Fruit fly (Drosophila melanogaster): Measurements from ENCODE around the gene D19A.

The D19A gene

dm6 chr3L:6217212-6217611 lies 28.3 kb upstream of the D19A start (continued):
- TF ChIP-seq chm (GFP tag; IDR thresholded peaks at IDR 0.05) (peak; percentile 60), ap (GFP tag; IDR thresholded peaks at IDR 0.05) (0 out of 2 replicates have a peak, but pooled peaks have one; percentile 26), CG11695 (GFP tag; IDR thresholded peaks at IDR 0.05) (peak; percentile 70), CG32532 (GFP tag; IDR thresholded peaks at IDR 0.05) (peak; percentile 35; the same call in 1 of the 2 replicates), Dfd (GFP tag; optimal IDR thresholded peaks at IDR 0.05) (no peak), sqz (GFP tag; optimal IDR thresholded peaks at IDR 0.05) (no peak), nerfin-1 (tag; optimal IDR thresholded peaks at IDR 0.05) (peak; percentile 39), CrebB (tag; optimal IDR thresholded peaks at IDR 0.05) (no peak), CG17802 (tag; optimal IDR thresholded peaks at IDR 0.05) (peak; percentile 16), lilli (GFP tag; optimal IDR thresholded peaks at IDR 0.05) (peak; percentile 24), CG2875 (GFP tag; optimal IDR thresholded peaks at IDR 0.05) (peak; percentile 50), CG11398 (GFP tag; optimal IDR thresholded peaks at IDR 0.05) (no peak), CG34422 (GFP tag; IDR thresholded peaks at IDR 0.05) (peak; percentile 58), Sox100B (GFP tag; optimal IDR thresholded peaks at IDR 0.05) (peak; percentile 67), D19A (tag; optimal IDR thresholded peaks at IDR 0.05) (peak; percentile 78), Ada2b (GFP tag; IDR thresholded peaks at IDR 0.05) (peak; percentile 39; the same call in 1 of the 2 replicates), Fer2 (tag; optimal IDR thresholded peaks at IDR 0.05) (no peak), Dad (GFP tag; optimal IDR thresholded peaks at IDR 0.05) (peak; percentile 13), H15 (GFP tag; IDR thresholded peaks at IDR 0.05) (0 out of 3 replicates have a peak, but pooled peaks have one; percentile 21), onecut (GFP tag; IDR thresholded peaks at IDR 0.05) (peak; percentile 45), Dp (GFP tag; optimal IDR thresholded peaks at IDR 0.05) (no peak), Asciz (GFP tag; optimal IDR thresholded peaks at IDR 0.05) (peak; percentile 68), klu (GFP tag; IDR thresholded peaks at IDR 0.05) (no peak), CG14710 (tag; optimal IDR thresholded peaks at IDR 0.05) (peak; percentile 81), Mes4 (GFP tag; optimal IDR thresholded peaks at IDR 0.05) (peak; percentile 18), CG1529 (GFP tag; optimal IDR thresholded peaks at IDR 0.05) (peak; percentile 53), Hsf (GFP tag; optimal IDR thresholded peaks at IDR 0.05) (peak; percentile 65), sd (tag; optimal IDR thresholded peaks at IDR 0.05) (no peak), CG8281 (tag; optimal IDR thresholded peaks at IDR 0.05) (peak; percentile 24), Gug (GFP tag; IDR thresholded peaks at IDR 0.05) (no peak), Med (GFP tag) (peak; percentile 69), Nf-YB (GFP tag; optimal IDR thresholded peaks at IDR 0.05) (peak; percentile 41), Awh (GFP tag; IDR thresholded peaks at IDR 0.05) (peak; percentile 78), CG31441 (GFP tag; IDR thresholded peaks at IDR 0.05) (peak; percentile 86), CG14014 (GFP tag; IDR thresholded peaks at IDR 0.05) (peak; percentile 51; the same call in 1 of the 2 replicates), ttk (GFP tag; IDR thresholded peaks at IDR 0.05) (peak; percentile 72; the same call in 1 of the 2 replicates), Oli (tag; optimal IDR thresholded peaks at IDR 0.05) (peak; percentile 77), CG13775 (GFP tag; optimal IDR thresholded peaks at IDR 0.05) (peak; percentile 58), kah (GFP tag; optimal IDR thresholded peaks at IDR 0.05) (peak; percentile 16), odd (GFP tag; optimal IDR thresholded peaks at IDR 0.05) (peak; percentile 35), CG7963 (GFP tag; IDR thresholded peaks at IDR 0.05; ENCODE audit: partially characterized antibody) (no peak), Chrac-16 (GFP tag; optimal IDR thresholded peaks at IDR 0.05) (peak; percentile 63), CG9797 (GFP tag; optimal IDR thresholded peaks at IDR 0.05) (no peak), MTF-1 (GFP tag; optimal IDR thresholded peaks at IDR 0.05; ENCODE audit: borderline replicate concordance) (peak; percentile 9), ase (GFP tag; IDR thresholded peaks at IDR 0.05) (0 out of 3 replicates have a peak, but pooled peaks have one; percentile 29), sens (GFP tag) (peak; percentile 94), ken (GFP tag; IDR thresholded peaks at IDR 0.05) (peak; percentile 70; the same call in 1 of the 3 replicates), CG16813 (GFP tag; IDR thresholded peaks at IDR 0.05; ENCODE audit: partially characterized antibody) (no peak), sim (GFP tag; IDR thresholded peaks at IDR 0.05) (peak; percentile 47; the same call in 1 of the 2 replicates), row (GFP tag; IDR thresholded peaks at IDR 0.05) (peak; percentile 75), Six4 (GFP tag; optimal IDR thresholded peaks at IDR 0.05) (peak; percentile 52)
